Fruit fly (Drosophila melanogaster): ENCODE data around the gene CG17380.

- TF ChIP-seq CG6792 (GFP tag; optimal IDR thresholded peaks at IDR 0.05) (no peak), Hr4 (GFP tag; optimal IDR thresholded peaks at IDR 0.05) (no peak), Eip93F (GFP tag; optimal IDR thresholded peaks at IDR 0.05) (no peak), Smox (GFP tag; optimal IDR thresholded peaks at IDR 0.05) (no peak), cyc (GFP tag; optimal IDR thresholded peaks at IDR 0.05) (no peak), Ets96B (tag; optimal IDR thresholded peaks at IDR 0.05) (no peak), fd85E (GFP tag; optimal IDR thresholded peaks at IDR 0.05) (no peak), dac (GFP tag; optimal IDR thresholded peaks at IDR 0.05) (no peak), net (GFP tag; optimal IDR thresholded peaks at IDR 0.05) (no peak), Sox102F (GFP tag; optimal IDR thresholded peaks at IDR 0.05) (no peak)
These were observed 44.1 kb downstream of the CG17380 start for dm6 chr3R:23359420-23359819.
